Worm (Caenorhabditis elegans): ENCODE data around the gene Y97E10AR.6.

ce11 chrV:7995878-7996277, 17.9 kb downstream of the Y97E10AR.6 start, which contains the start of gene Y97E10AR.2:
- TF ChIP-seq dao-5 (tag; optimal IDR thresholded peaks at IDR 0.05) = no peak
- TF ChIP-seq him-1 (tag; optimal IDR thresholded peaks at IDR 0.05) = no peak
- TF ChIP-seq W03F9.2 (tag; optimal IDR thresholded peaks at IDR 0.05) = no peak
